Worm (Caenorhabditis elegans) whole organism, young adult: ENCODE measurements around the gene F46E10.2.

ENCODE experiments used
- F33H1.4 ChIP-seq: fragments of 200-800 bp; sonication (Bioruptor generic); IDR thresholded peaks from 2 replicates; pipeline ENCODE4 v1.3.6; 2022; ENCODE audit warnings: missing genetic modification reagents, missing genetic modification characterization, missing compliant biosample characterization
- F39B2.1 ChIP-seq: fragments of 200-800 bp; sonication (Bioruptor generic); IDR thresholded peaks from 2 replicates; pipeline ENCODE4 v1.3.6; 2022; ENCODE audit warnings: missing genetic modification reagents, missing genetic modification characterization, missing compliant biosample characterization
- F49E8.2 ChIP-seq: sonication (generic microtip); optimal IDR thresholded peaks from 3 replicates; lab custom pipeline; 2017; ENCODE audit warnings: missing genetic modification characterization, mild to moderate bottlenecking, missing compliant biosample characterization, antibody characterized with exemption, moderate library complexity; ENCODE audit not compliant: insufficient read depth
- Y53F4B.3 ChIP-seq: fragments of 200-800 bp; sonication (Bioruptor generic); IDR thresholded peaks from 2 replicates; pipeline ENCODE4 v1.3.6; 2022; ENCODE audit warnings: missing genetic modification reagents, missing genetic modification characterization, missing compliant biosample characterization
- Y79H2A.3 ChIP-seq: fragments of 200-800 bp; sonication (Bioruptor generic); conservative IDR thresholded peaks from 2 replicates; pipeline ENCODE4 v1.3.6; 2022; ENCODE audit warnings: missing genetic modification reagents, missing genetic modification characterization, missing compliant biosample characterization
- aptf-2 ChIP-seq: fragments of 200-800 bp; sonication (Bioruptor generic); conservative IDR thresholded peaks from 2 replicates; pipeline ENCODE4 v1.3.6; 2022; ENCODE audit warnings: missing genetic modification reagents, missing genetic modification characterization, missing compliant biosample characterization
- athp-1 ChIP-seq: sonication (generic microtip); optimal IDR thresholded peaks from 2 replicates; lab custom pipeline; 2017; ENCODE audit warnings: mild to moderate bottlenecking, missing genetic modification characterization, missing compliant biosample characterization
- attf-5 ChIP-seq: fragments of 200-800 bp; sonication (Bioruptor generic); optimal IDR thresholded peaks from 2 replicates; lab custom pipeline; 2018; ENCODE audit warnings: mild to moderate bottlenecking, missing genetic modification characterization, missing compliant biosample characterization
- attf-6 ChIP-seq: fragments of 200-800 bp; sonication (Bioruptor generic); IDR thresholded peaks from 2 replicates; pipeline ENCODE4 v1.3.6; 2022; ENCODE audit warnings: missing genetic modification reagents, missing genetic modification characterization, missing compliant biosample characterization
- cebp-1 ChIP-seq, 2 experiments: fragments of 200-800 bp in 1 of 2; sonication (Bioruptor generic) in 1 of 2; sonication (generic microtip) in 1 of 2; IDR thresholded peaks in 1 of 2; optimal IDR thresholded peaks in 1 of 2; 2 replicates each; pipeline versions ENCODE4 v1.3.6 to Lab custom; 2017 to 2022; ENCODE audit warnings: missing compliant biosample characterization in 2 of 2, missing genetic modification characterization in 2 of 2, mild to moderate bottlenecking in 1 of 2, missing genetic modification reagents in 1 of 2, moderate library complexity in 1 of 2
- ceh-27 ChIP-seq: fragments of 200-800 bp; sonication (Bioruptor generic); optimal IDR thresholded peaks from 2 replicates; lab custom pipeline; 2018; ENCODE audit warnings: mild to moderate bottlenecking, missing genetic modification characterization, moderate library complexity, missing compliant biosample characterization
- ceh-40 ChIP-seq: fragments of 200-800 bp; sonication (Bioruptor generic); IDR thresholded peaks from 2 replicates; pipeline ENCODE4 v1.3.6; 2022; ENCODE audit warnings: missing genetic modification characterization, missing compliant biosample characterization
- ceh-58 ChIP-seq: fragments of 200-800 bp; sonication (Bioruptor generic); IDR thresholded peaks from 2 replicates; pipeline ENCODE4 v1.3.6; 2022; ENCODE audit warnings: missing genetic modification characterization, missing compliant biosample characterization
- ceh-79 ChIP-seq: sonication (generic microtip); optimal IDR thresholded peaks from 2 replicates; lab custom pipeline; 2017; ENCODE audit warnings: mild to moderate bottlenecking, missing genetic modification characterization, missing compliant biosample characterization
- ceh-91 ChIP-seq: fragments of 200-800 bp; sonication (Bioruptor generic); IDR thresholded peaks from 2 replicates; pipeline ENCODE4 v1.3.6; 2022; ENCODE audit warnings: missing genetic modification reagents, missing genetic modification characterization, missing compliant biosample characterization
- egrh-3 ChIP-seq: fragments of 200-800 bp; sonication (Bioruptor generic); IDR thresholded peaks from 2 replicates; pipeline ENCODE4 v1.3.6; 2022; ENCODE audit warnings: missing genetic modification reagents, missing genetic modification characterization, missing compliant biosample characterization
- ets-4 ChIP-seq: fragments of 200-800 bp; sonication (Bioruptor generic); optimal IDR thresholded peaks from 2 replicates; lab custom pipeline; 2018; ENCODE audit warnings: mild to moderate bottlenecking, missing genetic modification characterization, missing compliant biosample characterization
- hlh-26 ChIP-seq: fragments of 200-800 bp; sonication (Bioruptor generic); conservative IDR thresholded peaks from 2 replicates; pipeline ENCODE4 v1.3.6; 2022; ENCODE audit warnings: missing genetic modification reagents, missing genetic modification characterization, missing compliant biosample characterization
- hmg-1.2 ChIP-seq: fragments of 200-800 bp; sonication (Bioruptor generic); IDR thresholded peaks from 2 replicates; pipeline ENCODE4 v1.3.6; 2022; ENCODE audit warnings: missing genetic modification reagents, missing genetic modification characterization, missing compliant biosample characterization
- hrde-1 ChIP-seq: sonication (generic microtip); optimal IDR thresholded peaks from 2 replicates; lab custom pipeline; 2016; ENCODE audit warnings: missing genetic modification characterization, mild to moderate bottlenecking, missing compliant biosample characterization, moderate library complexity, missing genotype, missing genetic modification reagents, borderline replicate concordance
- lag-1 ChIP-seq: fragments of 200-800 bp; sonication (Bioruptor generic); IDR thresholded peaks from 2 replicates; pipeline ENCODE4 v1.3.6; 2022; ENCODE audit warnings: missing genetic modification reagents, missing genetic modification characterization, missing compliant biosample characterization
- lin-35 ChIP-seq, 3 experiments: fragments of 150-350 bp in 2 of 3; sonication (generic microtip) in 1 of 3; optimal IDR thresholded peaks; 2 replicates each; lab custom pipeline; 2014 to 2018; ENCODE audit warnings: missing biosample characterization in 3 of 3, missing genetic modification characterization in 3 of 3, missing genetic modification reagents in 3 of 3
- lin-40 ChIP-seq: sonication (generic microtip); optimal IDR thresholded peaks from 2 replicates; lab custom pipeline; 2016; ENCODE audit warnings: missing genetic modification characterization, mild to moderate bottlenecking, missing compliant biosample characterization, missing genotype, missing genetic modification reagents
- lin-54 ChIP-seq: fragments of 200-800 bp; sonication (Bioruptor generic); optimal IDR thresholded peaks from 2 replicates; lab custom pipeline; 2018; ENCODE audit warnings: mild to moderate bottlenecking, missing genetic modification characterization, missing compliant biosample characterization
- lir-1 ChIP-seq: fragments of 200-800 bp; sonication (Bioruptor generic); conservative IDR thresholded peaks from 2 replicates; pipeline ENCODE4 v1.3.6; 2022; ENCODE audit warnings: missing genetic modification reagents, missing genetic modification characterization, missing compliant biosample characterization
- lsl-1 ChIP-seq: fragments of 200-800 bp; sonication (Bioruptor generic); optimal IDR thresholded peaks from 2 replicates; lab custom pipeline; 2018; ENCODE audit warnings: mild to moderate bottlenecking, missing genetic modification characterization, moderate library complexity, missing compliant biosample characterization
- madf-10 ChIP-seq: sonication (generic microtip); optimal IDR thresholded peaks from 2 replicates; lab custom pipeline; 2016; ENCODE audit warnings: mild to moderate bottlenecking, missing genetic modification characterization, missing compliant biosample characterization
- madf-6 ChIP-seq: fragments of 200-800 bp; sonication (Bioruptor generic); IDR thresholded peaks from 2 replicates; pipeline ENCODE4 v1.3.6; 2022; ENCODE audit warnings: missing genetic modification reagents, missing genetic modification characterization, missing compliant biosample characterization
- mxl-1 ChIP-seq: sonication (generic microtip); optimal IDR thresholded peaks from 2 replicates; lab custom pipeline; 2016; ENCODE audit warnings: missing genetic modification characterization, missing compliant biosample characterization
- nfyb-1 ChIP-seq: fragments of 200-800 bp; sonication (Bioruptor generic); IDR thresholded peaks from 2 replicates; pipeline ENCODE4 v1.3.6; 2022; ENCODE audit warnings: missing genetic modification reagents, missing genetic modification characterization, missing compliant biosample characterization
- nhr-120 ChIP-seq: fragments of 200-800 bp; sonication (Bioruptor generic); IDR thresholded peaks from 2 replicates; pipeline ENCODE4 v1.3.6; 2022; ENCODE audit warnings: missing genetic modification characterization, missing compliant biosample characterization
- nhr-27 ChIP-seq: fragments of 200-800 bp; sonication (Bioruptor generic); optimal IDR thresholded peaks from 2 replicates; lab custom pipeline; 2018; ENCODE audit warnings: mild to moderate bottlenecking, missing genetic modification characterization, moderate library complexity, missing compliant biosample characterization
- nhr-80 ChIP-seq: sonication (generic microtip); optimal IDR thresholded peaks from 2 replicates; lab custom pipeline; 2016; ENCODE audit warnings: missing genetic modification characterization, missing compliant biosample characterization
- repo-1 ChIP-seq: sonication (generic microtip); optimal IDR thresholded peaks from 2 replicates; lab custom pipeline; 2017; ENCODE audit warnings: mild to moderate bottlenecking, missing genetic modification characterization, missing compliant biosample characterization
- rpc-1 ChIP-seq, 2 experiments: fragments of 150-350 bp in 1 of 2; sonication (generic microtip) in 1 of 2; optimal IDR thresholded peaks; 2 replicates each; lab custom pipeline; 2014 to 2018; ENCODE audit warnings: missing biosample characterization in 1 of 2, missing genetic modification characterization in 1 of 2, missing genetic modification reagents in 1 of 2, missing genotype in 1 of 2
- snpc-1.3 ChIP-seq: sonication (generic microtip); optimal IDR thresholded peaks from 2 replicates; lab custom pipeline; 2017; ENCODE audit warnings: missing genetic modification characterization, mild to moderate bottlenecking, missing compliant biosample characterization, antibody characterized with exemption, moderate library complexity, missing genotype, missing genetic modification reagents; ENCODE audit not compliant: insufficient read depth
- snpc-3.4 ChIP-seq: sonication (generic microtip); optimal IDR thresholded peaks from 2 replicates; lab custom pipeline; 2017; ENCODE audit warnings: missing genetic modification characterization, mild to moderate bottlenecking, missing compliant biosample characterization, antibody characterized with exemption, moderate library complexity, missing genotype, missing genetic modification reagents
- somi-1 ChIP-seq: fragments of 200-800 bp; sonication (Bioruptor generic); optimal IDR thresholded peaks from 2 replicates; lab custom pipeline; 2018; ENCODE audit warnings: mild to moderate bottlenecking, missing genetic modification characterization, missing compliant biosample characterization
- unc-130 ChIP-seq: sonication (generic microtip); optimal IDR thresholded peaks from 2 replicates; lab custom pipeline; 2016; ENCODE audit warnings: missing genetic modification reagents, missing genetic modification characterization, missing compliant biosample characterization
- zfh-2 ChIP-seq: fragments of 200-800 bp; sonication (Bioruptor generic); conservative IDR thresholded peaks from 2 replicates; pipeline ENCODE4 v1.3.6; 2022; ENCODE audit warnings: missing genetic modification reagents, missing genetic modification characterization, missing compliant biosample characterization
- ztf-22 ChIP-seq: fragments of 200-800 bp; sonication (Bioruptor generic); optimal IDR thresholded peaks from 2 replicates; lab custom pipeline; 2018; ENCODE audit warnings: mild to moderate bottlenecking, missing genetic modification characterization, moderate library complexity, missing compliant biosample characterization
- ztf-6 ChIP-seq: fragments of 200-800 bp; sonication (Bioruptor generic); IDR thresholded peaks from 2 replicates; pipeline ENCODE4 v1.3.6; 2022; ENCODE audit warnings: missing genetic modification reagents, missing genetic modification characterization, missing compliant biosample characterization

F46E10.2 gene

ce11 chrV:6520385-6521080 lies at the start of gene F46E10.2, which contains the start of gene F46E10.18:
Gene F46E10.2, plus strand, starts transcription at chrV:6520435.
Gene F46E10.18, plus strand, starts transcription at chrV:6521030.
- TF ChIP-seq egrh-3 = peak; percentile 31; the same call in 1 of the 2 replicates
- no peak for TF ChIP-seq snpc-3.4 (tag; lab: Kevin White, UChicago)
- no peak for TF ChIP-seq Y79H2A.3
- 0 out of 2 replicates have a peak, but pooled peaks have one; percentile 46 for TF ChIP-seq nhr-120 (GFP tag; lab: Robert Waterston, UW)
- TF ChIP-seq hlh-26 (GFP tag; lab: Robert Waterston, UW) = no peak
- no peak for TF ChIP-seq ceh-79 (tag; lab: Kevin White, UChicago)
- TF ChIP-seq mxl-1 (tag; lab: Kevin White, UChicago) = no peak
- TF ChIP-seq ceh-40 (GFP tag; lab: Robert Waterston, UW) = no peak
- no peak for TF ChIP-seq F39B2.1 (GFP tag; lab: Robert Waterston, UW)
- TF ChIP-seq lin-54 (GFP tag; lab: Kevin White, UChicago) = no peak
- TF ChIP-seq ztf-6 (GFP tag; lab: Robert Waterston, UW) = no peak
- no peak for TF ChIP-seq ets-4 (GFP tag; lab: Kevin White, UChicago)
- no peak for TF ChIP-seq nfyb-1 (GFP tag; lab: Robert Waterston, UW)
- TF ChIP-seq lin-35 (GFP tag; optimal IDR thresholded peaks at IDR 0.05; lab: Kevin White, UChicago) = no peak
- no peak for TF ChIP-seq hrde-1
- no peak for TF ChIP-seq lir-1 (GFP tag; lab: Robert Waterston, UW)
- 0 out of 2 replicates have a peak, but pooled peaks have one; percentile 6 for TF ChIP-seq hmg-1.2 (GFP tag; lab: Robert Waterston, UW)
- TF ChIP-seq lsl-1 = no peak
- TF ChIP-seq repo-1 (tag; lab: Kevin White, UChicago) = no peak
- TF ChIP-seq zfh-2 (GFP tag; lab: Robert Waterston, UW) = peak; percentile 84
- no peak for TF ChIP-seq aptf-2 (GFP tag; lab: Robert Waterston, UW)

ce11 chrV:6471208-6471607 lies 49.0 kb upstream of the F46E10.2 start:
- TF ChIP-seq ceh-27 = no peak

ce11 chrV:6476026-6476425 lies 44.2 kb upstream of the F46E10.2 start:
- TF ChIP-seq attf-5 (peak; percentile 11), rpc-1 (optimal IDR thresholded peaks at IDR 0.05; lab: Kevin White, UChicago) (no peak), rpc-1 (tag; optimal IDR thresholded peaks at IDR 0.05; lab: Kevin White, UChicago) (no peak), madf-6 (GFP tag; lab: Robert Waterston, UW) (no peak), lin-35 (GFP tag; optimal IDR thresholded peaks at IDR 0.05; lab: Kevin White, UChicago) (no peak), ceh-40 (GFP tag; lab: Robert Waterston, UW) (no peak), athp-1 (tag; lab: Kevin White, UChicago) (no peak), nhr-80 (peak; percentile 90), F49E8.2 (tag; lab: Kevin White, UChicago) (no peak)
- TF ChIP-seq, all 124 proteins: peak for 2

- TF ChIP-seq lin-40 (tag; lab: Kevin White, UChicago) = no peak
- no peak for TF ChIP-seq attf-6 (GFP tag; lab: Robert Waterston, UW)
- no peak for TF ChIP-seq ceh-58 (GFP tag; lab: Robert Waterston, UW)
- TF ChIP-seq lin-54 (GFP tag; lab: Kevin White, UChicago) = no peak
- TF ChIP-seq nhr-27 = no peak
- TF ChIP-seq athp-1 (tag; lab: Kevin White, UChicago) = no peak
- no peak for TF ChIP-seq unc-130 (GFP tag; lab: Kevin White, UChicago)
- TF ChIP-seq ceh-91 (GFP tag; lab: Robert Waterston, UW) = no peak
- no peak for TF ChIP-seq somi-1 (GFP tag; lab: Kevin White, UChicago)
- TF ChIP-seq madf-10 = no peak
- no peak for TF ChIP-seq cebp-1 (GFP tag; IDR thresholded peaks at IDR 0.05; lab: Robert Waterston, UW)
- no peak for TF ChIP-seq cebp-1 (tag; optimal IDR thresholded peaks at IDR 0.05; lab: Kevin White, UChicago)
- TF ChIP-seq Y79H2A.3 = no peak
- no peak for TF ChIP-seq lag-1 (GFP tag; lab: Robert Waterston, UW)
- no peak for TF ChIP-seq Y53F4B.3 (GFP tag; lab: Robert Waterston, UW)
- no peak for TF ChIP-seq ztf-22 (GFP tag; lab: Kevin White, UChicago)
- TF ChIP-seq snpc-1.3 (tag; lab: Kevin White, UChicago) = no peak
- no peak for TF ChIP-seq F33H1.4 (GFP tag; lab: Robert Waterston, UW)
Measured at ce11 chrV:6485109-6485508, 35.1 kb upstream of the F46E10.2 start.
